Worm (Caenorhabditis elegans): Measurements from ENCODE around the gene C05B5.1.

ce11 chrIII:9988352-9988751, at the start of gene C05B5.1:
- TF ChIP-seq tbx-2 (tag; optimal IDR thresholded peaks at IDR 0.05) (no peak), dsc-1 (tag; optimal IDR thresholded peaks at IDR 0.05) (no peak), lin-13 (GFP tag; optimal IDR thresholded peaks at IDR 0.05) (no peak), nhr-47 (tag; optimal IDR thresholded peaks at IDR 0.05) (no peak), mep-1 (tag; optimal IDR thresholded peaks at IDR 0.05) (no peak)

Data from whole organism, L1 larva.